Fruit fly (Drosophila melanogaster): ENCODE data around the gene CG12204.

DNA sequence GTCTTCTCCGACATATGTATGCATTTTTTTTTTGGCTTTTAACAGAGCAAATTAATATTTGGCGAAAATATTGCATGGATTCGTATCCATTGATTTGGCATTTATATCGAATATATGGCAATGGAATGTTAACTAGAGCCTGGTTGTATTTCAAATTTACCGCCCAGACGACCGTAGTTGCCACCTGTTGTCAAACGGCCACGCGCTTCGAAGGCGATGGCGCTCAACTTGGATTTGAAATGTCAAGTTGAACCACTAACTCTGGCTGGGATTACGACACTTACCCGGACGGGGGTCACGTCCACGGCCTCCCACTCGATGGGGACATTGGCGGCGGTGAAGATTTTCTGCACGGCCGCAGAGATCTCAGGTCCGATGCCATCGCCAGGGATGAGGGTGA lies 26.2 kb upstream of the CG12204 start:
- TF ChIP-seq pan (optimal IDR thresholded peaks at IDR 0.05) = no peak
- TF ChIP-seq Myc (optimal IDR thresholded peaks at IDR 0.05) = no peak
- no peak for TF ChIP-seq Mio (GFP tag; optimal IDR thresholded peaks at IDR 0.05)
- no peak for TF ChIP-seq br (GFP tag; optimal IDR thresholded peaks at IDR 0.05)
- TF ChIP-seq lola (GFP tag; optimal IDR thresholded peaks at IDR 0.05) = no peak
- TF ChIP-seq Abd-B (GFP tag; optimal IDR thresholded peaks at IDR 0.05) = no peak
- TF ChIP-seq psq (GFP tag; optimal IDR thresholded peaks at IDR 0.05) = no peak
